Fruit fly (Drosophila melanogaster) whole organism, embryonic: ENCODE measurements around the gene CG18233.

ENCODE experiments used
- Atf3 ChIP-seq: fragments of 200-800 bp; sonication (Bioruptor generic); optimal IDR thresholded peaks from 3 replicates; lab custom pipeline; 2016; ENCODE audit warnings: missing biosample characterization, missing genetic modification characterization
- B-H1 ChIP-seq: fragments of 200-800 bp; sonication (Bioruptor generic); IDR thresholded peaks from 3 replicates; pipeline ENCODE4 v1.3.6; 2022; ENCODE audit warnings: missing biosample characterization, missing genetic modification characterization
- BtbVII ChIP-seq: fragments of 200-800 bp; sonication (Bioruptor generic); optimal IDR thresholded peaks from 3 replicates; lab custom pipeline; 2017; ENCODE audit warnings: missing biosample characterization, mild to moderate bottlenecking, missing genetic modification characterization
- C15 ChIP-seq: fragments of 200-800 bp; sonication (Bioruptor generic); IDR thresholded peaks from 3 replicates; pipeline ENCODE4 v1.3.6; 2022; ENCODE audit warnings: missing biosample characterization, missing genetic modification characterization
- CG11398 ChIP-seq: fragments of 200-800 bp; sonication (Bioruptor generic); optimal IDR thresholded peaks from 2 replicates; lab custom pipeline; 2016; ENCODE audit warnings: missing biosample characterization, missing genetic modification characterization
- CG11456 ChIP-seq: fragments of 200-800 bp; sonication (Bioruptor generic); IDR thresholded peaks from 3 replicates; pipeline ENCODE4 v1.3.6; 2022; ENCODE audit warnings: missing biosample characterization, missing genetic modification characterization
- CG12744 ChIP-seq: fragments of 200-800 bp; sonication (Bioruptor generic); optimal IDR thresholded peaks from 2 replicates; lab custom pipeline; 2016; ENCODE audit warnings: missing biosample characterization, missing genetic modification characterization
- CG12769 ChIP-seq: fragments of 200-800 bp; sonication (Bioruptor generic); optimal IDR thresholded peaks from 2 replicates; lab custom pipeline; 2019; ENCODE audit warnings: missing biosample characterization, mild to moderate bottlenecking, missing genetic modification characterization, moderate library complexity
- CG15269 ChIP-seq: fragments of 200-800 bp; sonication (Bioruptor generic); optimal IDR thresholded peaks from 2 replicates; lab custom pipeline; 2018; ENCODE audit warnings: missing biosample characterization, mild to moderate bottlenecking, missing genetic modification characterization, moderate library complexity
- CG1647 ChIP-seq: fragments of 200-800 bp; sonication (Bioruptor generic); optimal IDR thresholded peaks from 3 replicates; lab custom pipeline; 2016; ENCODE audit warnings: missing biosample characterization, missing genetic modification characterization
- CG17568 ChIP-seq: fragments of 200-800 bp; sonication (Bioruptor generic); optimal IDR thresholded peaks from 2 replicates; lab custom pipeline; 2018; ENCODE audit warnings: missing biosample characterization, mild to moderate bottlenecking, missing genetic modification characterization, moderate library complexity
- CG17829 ChIP-seq: fragments of 200-800 bp; optimal IDR thresholded peaks from 2 replicates; lab custom pipeline; 2019; ENCODE audit warnings: missing biosample characterization, mild to moderate bottlenecking, missing genetic modification characterization, moderate library complexity
- CG31388 ChIP-seq: fragments of 200-800 bp; sonication (Bioruptor generic); optimal IDR thresholded peaks from 2 replicates; lab custom pipeline; 2016; ENCODE audit warnings: missing biosample characterization, missing genetic modification characterization
- CG31441 ChIP-seq: fragments of 200-800 bp; sonication (Bioruptor generic); IDR thresholded peaks from 2 replicates; pipeline ENCODE4 v1.3.6; 2022; ENCODE audit warnings: missing biosample characterization, missing genetic modification characterization
- CG33213 ChIP-seq: fragments of 200-800 bp; sonication (Bioruptor generic); optimal IDR thresholded peaks from 3 replicates; lab custom pipeline; 2016; ENCODE audit warnings: missing biosample characterization, missing genetic modification characterization
- CG4328 ChIP-seq: fragments of 200-800 bp; sonication (Bioruptor generic); optimal IDR thresholded peaks from 3 replicates; lab custom pipeline; 2017; ENCODE audit warnings: missing biosample characterization, missing genetic modification reagents, missing genetic modification characterization
- CG7839 ChIP-seq: fragments of 200-800 bp; sonication (Bioruptor generic); optimal IDR thresholded peaks from 3 replicates; lab custom pipeline; 2018; ENCODE audit warnings: missing biosample characterization, mild to moderate bottlenecking, missing genetic modification characterization, moderate library complexity
- CG8478 ChIP-seq: fragments of >200 bp; optimal IDR thresholded peaks from 2 replicates; lab custom pipeline; 2018
- Chrac-16 ChIP-seq: fragments of 200-800 bp; sonication (Bioruptor generic); optimal IDR thresholded peaks from 3 replicates; lab custom pipeline; 2016; ENCODE audit warnings: missing biosample characterization, missing genetic modification characterization
- Dp ChIP-seq: fragments of 200-800 bp; sonication (Bioruptor generic); optimal IDR thresholded peaks from 2 replicates; lab custom pipeline; 2018; ENCODE audit warnings: missing biosample characterization, mild to moderate bottlenecking, missing genetic modification characterization, moderate library complexity
- Ets65A ChIP-seq: fragments of 200-800 bp; sonication (Bioruptor generic); peaks from one replicate; lab custom pipeline; 2016; ENCODE audit warnings: missing biosample characterization, missing genetic modification characterization
- Fer3 ChIP-seq: fragments of 200-800 bp; sonication (Bioruptor generic); optimal IDR thresholded peaks from 2 replicates; lab custom pipeline; 2018; ENCODE audit warnings: missing biosample characterization, mild to moderate bottlenecking, missing genetic modification characterization, moderate library complexity
- HLH3B ChIP-seq: fragments of 200-800 bp; sonication (Bioruptor generic); IDR thresholded peaks from 2 replicates; pipeline ENCODE4 v1.3.6; 2022; ENCODE audit warnings: missing biosample characterization, missing genetic modification characterization
- Hmr ChIP-seq: fragments of 200-800 bp; sonication (Bioruptor generic); optimal IDR thresholded peaks from 3 replicates; lab custom pipeline; 2017; ENCODE audit warnings: mild to moderate bottlenecking, missing biosample characterization, missing genetic modification reagents, missing genetic modification characterization
- Hmx ChIP-seq: fragments of 200-800 bp; sonication (Bioruptor generic); optimal IDR thresholded peaks from 2 replicates; lab custom pipeline; 2016; ENCODE audit warnings: missing biosample characterization, missing genetic modification characterization
- Hsf ChIP-seq: fragments of 200-800 bp; sonication (Bioruptor generic); optimal IDR thresholded peaks from 3 replicates; lab custom pipeline; 2016; ENCODE audit warnings: missing biosample characterization, missing genetic modification characterization
- Lim3 ChIP-seq: fragments of 200-800 bp; sonication (Bioruptor generic); IDR thresholded peaks from 2 replicates; pipeline ENCODE4 v1.3.6; 2022; ENCODE audit warnings: missing biosample characterization, missing genetic modification characterization
- MBD-R2 ChIP-seq: fragments of 200-800 bp; sonication (Bioruptor generic); IDR thresholded peaks from 2 replicates; pipeline ENCODE4 v1.3.6; 2022; ENCODE audit warnings: missing biosample characterization, missing genetic modification characterization
- Mad ChIP-seq: fragments of 200-800 bp; sonication (Bioruptor generic); optimal IDR thresholded peaks from 2 replicates; lab custom pipeline; 2016; ENCODE audit warnings: missing biosample characterization, missing genetic modification characterization
- Mrtf ChIP-seq: fragments of 200-800 bp; sonication (Bioruptor generic); IDR thresholded peaks from 3 replicates; pipeline ENCODE4 v1.3.6; 2022; ENCODE audit warnings: missing biosample characterization, missing genetic modification characterization
- Side ChIP-seq: fragments of 200-800 bp; sonication (Bioruptor generic); optimal IDR thresholded peaks from 2 replicates; lab custom pipeline; 2016; ENCODE audit warnings: missing biosample characterization, missing genetic modification characterization
- Taf1 ChIP-seq: fragments of 200-800 bp; sonication (Bioruptor generic); IDR thresholded peaks from 2 replicates; pipeline ENCODE4 v1.3.6; 2022; ENCODE audit warnings: missing biosample characterization, missing genetic modification characterization
- al ChIP-seq: fragments of 200-800 bp; sonication (Bioruptor generic); IDR thresholded peaks from 2 replicates; pipeline ENCODE4 v1.3.6; 2022; ENCODE audit warnings: missing biosample characterization, missing genetic modification characterization
- aop ChIP-seq: fragments of 200-800 bp; sonication (Bioruptor generic); IDR thresholded peaks from 2 replicates; pipeline ENCODE4 v1.3.6; 2022; ENCODE audit warnings: missing biosample characterization, missing genetic modification characterization
- bsh ChIP-seq, 2 experiments: fragments of 200-800 bp; sonication (Bioruptor generic); optimal IDR thresholded peaks; 2 replicates each; lab custom pipeline; 2017 to 2018; ENCODE audit warnings: mild to moderate bottlenecking in 2 of 2, missing biosample characterization in 2 of 2, missing genetic modification characterization in 2 of 2, moderate library complexity in 1 of 2
- cad ChIP-seq: fragments of >200 bp; optimal IDR thresholded peaks from 2 replicates; lab custom pipeline; 2017; ENCODE audit warnings: missing biosample characterization, missing genetic modification characterization
- chn ChIP-seq: fragments of 200-800 bp; sonication (Bioruptor generic); optimal IDR thresholded peaks from 2 replicates; lab custom pipeline; 2016; ENCODE audit warnings: missing biosample characterization, missing genetic modification characterization
- gcm ChIP-seq: fragments of 200-800 bp; sonication (Bioruptor generic); optimal IDR thresholded peaks from 2 replicates; lab custom pipeline; 2019; ENCODE audit warnings: missing biosample characterization, mild to moderate bottlenecking, missing genetic modification characterization, moderate library complexity
- maf-S ChIP-seq: fragments of 200-800 bp; sonication (Bioruptor generic); optimal IDR thresholded peaks from 2 replicates; lab custom pipeline; 2016; ENCODE audit warnings: missing biosample characterization, missing genetic modification characterization
- mirr ChIP-seq: fragments of 200-800 bp; sonication (Bioruptor generic); optimal IDR thresholded peaks from 3 replicates; lab custom pipeline; 2018; ENCODE audit warnings: missing biosample characterization, mild to moderate bottlenecking, missing genetic modification characterization
- nerfin-1 ChIP-seq: fragments of 200-800 bp; sonication (Bioruptor generic); optimal IDR thresholded peaks from 3 replicates; lab custom pipeline; 2019; ENCODE audit warnings: missing biosample characterization, mild to moderate bottlenecking, missing genetic modification characterization, moderate library complexity
- phol ChIP-seq: fragments of 200-800 bp; sonication (Bioruptor generic); optimal IDR thresholded peaks from 3 replicates; lab custom pipeline; 2018; ENCODE audit warnings: missing biosample characterization, mild to moderate bottlenecking, missing genetic modification characterization, moderate library complexity
- prd ChIP-seq, 3 experiments: fragments of >200 bp in 2 of 3; fragments of 200-800 bp in 1 of 3; sonication (Bioruptor generic) in 1 of 3; optimal IDR thresholded peaks in 2 of 3; IDR thresholded peaks in 1 of 3; 2 replicates in 2 of 3; 3 replicates in 1 of 3; pipeline versions ENCODE4 v1.3.6 to Lab custom; 2017 to 2022; ENCODE audit warnings: missing biosample characterization in 1 of 3, missing genetic modification characterization in 1 of 3
- repo ChIP-seq: fragments of 200-800 bp; sonication (Bioruptor generic); optimal IDR thresholded peaks from 2 replicates; lab custom pipeline; 2016; ENCODE audit warnings: missing biosample characterization, missing genetic modification characterization
- salm ChIP-seq: fragments of 200-800 bp; sonication (Bioruptor generic); optimal IDR thresholded peaks from 2 replicates; lab custom pipeline; 2018; ENCODE audit warnings: missing biosample characterization, mild to moderate bottlenecking, missing genetic modification characterization
- sc ChIP-seq, 3 experiments: fragments of >200 bp in 2 of 3; fragments of 200-800 bp in 1 of 3; sonication (Bioruptor generic) in 1 of 3; optimal IDR thresholded peaks; 2 replicates in 2 of 3; 3 replicates in 1 of 3; lab custom pipeline; 2017; ENCODE audit warnings: mild to moderate bottlenecking in 1 of 3, missing biosample characterization in 1 of 3, missing genetic modification characterization in 1 of 3, missing genetic modification reagents in 1 of 3
- schlank ChIP-seq: fragments of 200-800 bp; sonication (Bioruptor generic); optimal IDR thresholded peaks from 2 replicates; lab custom pipeline; 2018; ENCODE audit warnings: missing biosample characterization, mild to moderate bottlenecking, missing genetic modification characterization
- slp2 ChIP-seq: fragments of 200-800 bp; sonication (Bioruptor generic); optimal IDR thresholded peaks from 2 replicates; lab custom pipeline; 2016; ENCODE audit warnings: missing biosample characterization, missing genetic modification characterization
- trh ChIP-seq: fragments of 200-800 bp; sonication (Bioruptor generic); optimal IDR thresholded peaks from 2 replicates; lab custom pipeline; 2016; ENCODE audit warnings: missing biosample characterization, missing genetic modification characterization
- zen2 ChIP-seq: fragments of 200-800 bp; sonication (Bioruptor generic); IDR thresholded peaks from 3 replicates; pipeline ENCODE4 v1.3.6; 2022; ENCODE audit warnings: missing biosample characterization, missing genetic modification characterization; ENCODE audit not compliant: partially characterized antibody
- zf30C ChIP-seq: fragments of 200-800 bp; sonication (Bioruptor generic); optimal IDR thresholded peaks from 3 replicates; lab custom pipeline; 2018; ENCODE audit warnings: missing biosample characterization, mild to moderate bottlenecking, missing genetic modification characterization

Gene CG18233

dm6 chr3L:18625786-18626185 is 20.5 kb downstream of the CG18233 start, which contains the start of gene MYPT-75D (continued):
- TF ChIP-seq chn (GFP tag; lab: Kevin White, UChicago) (no peak), Dp (GFP tag; lab: Kevin White, UChicago) (peak; percentile 85), zen2 (GFP tag; lab: Robert Waterston, UW) (peak; percentile 91), slp2 (no peak), repo (GFP tag; lab: Kevin White, UChicago) (peak; percentile 10), cad (GFP tag; lab: Kevin White, UChicago) (no peak), HLH3B (GFP tag; lab: Robert Waterston, UW) (peak; percentile 43; the same call in 1 of the 2 replicates), CG17568 (no peak), MBD-R2 (GFP tag; lab: Robert Waterston, UW) (peak; percentile 36), gcm (GFP tag; lab: Kevin White, UChicago) (peak; percentile 30), aop (no peak), CG17829 (tag; lab: Kevin White, UChicago) (peak; percentile 85), nerfin-1 (peak; percentile 67), phol (tag; lab: Kevin White, UChicago) (peak; percentile 23), al (GFP tag; lab: Robert Waterston, UW) (no peak), Hmr (peak; percentile 30), Ets65A (GFP tag; lab: Kevin White, UChicago) (no peak), Fer3 (tag; lab: Kevin White, UChicago) (peak; percentile 0), Taf1 (GFP tag; lab: Robert Waterston, UW) (no peak), maf-S (GFP tag; lab: Kevin White, UChicago) (no peak), B-H1 (GFP tag; lab: Robert Waterston, UW) (no peak), Hsf (GFP tag; lab: Kevin White, UChicago) (no peak), zf30C (GFP tag; lab: Kevin White, UChicago) (peak; percentile 47), Hmx (GFP tag; lab: Kevin White, UChicago) (no peak), bsh (GFP tag; optimal IDR thresholded peaks at IDR 0.05; lab: Kevin White, UChicago) (peak in 1 of 2 experiments; percentile 15), Atf3 (GFP tag; lab: Kevin White, UChicago) (no peak), CG15269 (tag; lab: Kevin White, UChicago) (peak; percentile 38), Lim3 (GFP tag; lab: Robert Waterston, UW) (no peak), sc (optimal IDR thresholded peaks at IDR 0.05; lab: Kevin White, UChicago) (no peak), sc (GFP tag; optimal IDR thresholded peaks at IDR 0.05; lab: Kevin White, UChicago) (no peak), BtbVII (GFP tag; lab: Kevin White, UChicago) (no peak), CG8478 (lab: Kevin White, UChicago) (no peak), CG12769 (tag; lab: Kevin White, UChicago) (peak; percentile 73), CG11456 (GFP tag; lab: Robert Waterston, UW) (no peak), C15 (GFP tag; lab: Robert Waterston, UW) (no peak), CG11398 (GFP tag; lab: Kevin White, UChicago) (peak; percentile 49), CG31441 (no peak), CG31388 (no peak), Mrtf (no peak), trh (GFP tag; lab: Kevin White, UChicago) (no peak), salm (peak; percentile 5), Chrac-16 (GFP tag; lab: Kevin White, UChicago) (no peak), CG7839 (tag; lab: Kevin White, UChicago) (peak; percentile 32), schlank (peak; percentile 7), Mad (GFP tag; lab: Kevin White, UChicago) (no peak), mirr (GFP tag; lab: Kevin White, UChicago) (peak; percentile 44), CG12744 (no peak), Side (GFP tag; lab: Kevin White, UChicago) (peak; percentile 42), CG4328 (GFP tag; lab: Kevin White, UChicago) (no peak), CG33213 (peak; percentile 30), prd (optimal IDR thresholded peaks at IDR 0.05; lab: Kevin White, UChicago) (no peak), prd (GFP tag; IDR thresholded peaks at IDR 0.05; lab: Robert Waterston, UW) (0 out of 3 replicates have a peak, but pooled peaks have one; percentile 11), CG1647 (GFP tag; lab: Kevin White, UChicago) (peak; percentile 2)
